Worm (Caenorhabditis elegans): ENCODE data around the gene adah-1.

The adah-1 gene

ce11 chrIV:7036790-7037189 is 12.8 kb downstream of the adah-1 start, which contains the start of gene ufl-1:
Gene ufl-1 (minus strand): TSS chrIV:7036859.
- no peak for TF ChIP-seq elt-1 (tag; optimal IDR thresholded peaks at IDR 0.05)
- no peak for TF ChIP-seq lin-15B (tag; optimal IDR thresholded peaks at IDR 0.05)
- no peak for TF ChIP-seq unc-39 (tag; optimal IDR thresholded peaks at IDR 0.05)

DNA sequence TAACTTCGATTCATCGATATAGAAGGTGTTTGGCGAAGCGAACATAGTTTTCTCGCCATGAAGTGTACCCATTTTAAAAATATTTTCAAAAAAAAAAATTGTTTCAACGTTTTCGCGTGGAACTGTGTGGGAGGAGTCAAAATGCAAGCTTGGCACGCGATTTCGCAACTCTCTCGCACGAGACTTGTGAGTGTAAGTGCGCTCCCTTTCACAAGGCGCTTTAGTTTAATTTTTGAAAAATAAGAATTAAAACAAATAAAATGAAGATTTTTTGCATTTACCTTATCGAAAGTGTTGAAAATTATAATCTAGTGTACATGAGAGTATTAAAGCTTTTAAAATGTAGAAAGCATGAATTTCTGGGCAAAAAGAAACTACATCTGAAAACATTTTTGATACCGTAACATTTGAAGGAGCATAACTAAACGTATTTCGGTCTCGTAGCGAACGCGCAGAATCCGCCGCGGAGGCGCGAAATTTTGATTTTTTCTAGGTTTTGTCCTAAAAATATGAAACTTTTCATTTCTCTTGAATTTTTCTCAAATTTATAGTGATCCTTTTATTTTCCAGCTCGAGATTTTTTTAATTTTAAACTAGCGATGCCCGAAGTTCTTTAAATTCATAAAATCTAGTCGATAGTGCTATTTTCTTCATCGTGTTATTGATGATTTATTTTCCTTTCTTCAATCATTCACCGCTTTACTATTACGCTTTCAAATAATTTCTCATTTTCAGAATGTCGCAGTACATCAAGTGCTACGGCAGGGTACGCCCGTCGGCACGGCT is 15.7 kb downstream of the adah-1 start, which contains the start of the genes cogc-2 and klp-18:
cogc-2 (minus strand) TSS at position 105 of the 786 bp plus-strand sequence.
klp-18 (plus strand) TSS at position 736 of the 786 bp plus-strand sequence.
- no peak for TF ChIP-seq mml-1 (tag; optimal IDR thresholded peaks at IDR 0.05)
- TF ChIP-seq nhr-11 (tag; optimal IDR thresholded peaks at IDR 0.05), result no peak
- peak; percentile 79 for TF ChIP-seq egl-5 (tag; optimal IDR thresholded peaks at IDR 0.05)
- TF ChIP-seq pqm-1 (tag; optimal IDR thresholded peaks at IDR 0.05), result peak; percentile 36
- TF ChIP-seq ama-1 (optimal IDR thresholded peaks at IDR 0.05), result no peak
- peak; percentile 47 for TF ChIP-seq elt-2 (tag; optimal IDR thresholded peaks at IDR 0.05)
- no peak for TF ChIP-seq aly-2 (tag; optimal IDR thresholded peaks at IDR 0.05)
- TF ChIP-seq hmg-11 (tag; optimal IDR thresholded peaks at IDR 0.05), result peak; percentile 91
- peak; percentile 79 for TF ChIP-seq nhr-43 (tag; optimal IDR thresholded peaks at IDR 0.05; ENCODE audit: poor library complexity, severe bottlenecking)
- TF ChIP-seq nhr-12 (tag; optimal IDR thresholded peaks at IDR 0.05), result no peak
- TF ChIP-seq nhr-67 (tag; optimal IDR thresholded peaks at IDR 0.05), result no peak
- TF ChIP-seq nfya-1 (tag; optimal IDR thresholded peaks at IDR 0.05; ENCODE audit: insufficient read depth), result peak; percentile 88
- no peak for TF ChIP-seq fkh-2 (tag; optimal IDR thresholded peaks at IDR 0.05)
- TF ChIP-seq elt-1 (tag; optimal IDR thresholded peaks at IDR 0.05), result no peak
- no peak for TF ChIP-seq nhr-28 (tag; optimal IDR thresholded peaks at IDR 0.05)
- no peak for TF ChIP-seq nhr-77 (tag; optimal IDR thresholded peaks at IDR 0.05)
- peak; percentile 87 for TF ChIP-seq skn-1 (tag; optimal IDR thresholded peaks at IDR 0.05)
- no peak for TF ChIP-seq egl-27 (tag; optimal IDR thresholded peaks at IDR 0.05)
- peak; percentile 83 for TF ChIP-seq snpc-4 (tag; optimal IDR thresholded peaks at IDR 0.05)
- TF ChIP-seq nhr-25 (tag; optimal IDR thresholded peaks at IDR 0.05), result peak; percentile 80
- TF ChIP-seq fos-1 (tag; optimal IDR thresholded peaks at IDR 0.05), result no peak
- no peak for TF ChIP-seq ZK546.5 (tag; optimal IDR thresholded peaks at IDR 0.05)
- TF ChIP-seq ztf-4 (tag; optimal IDR thresholded peaks at IDR 0.05), result no peak
- peak; percentile 30 for TF ChIP-seq tbx-2 (tag; optimal IDR thresholded peaks at IDR 0.05)
- TF ChIP-seq eor-1 (tag; optimal IDR thresholded peaks at IDR 0.05), result no peak
- no peak for TF ChIP-seq ztf-11 (tag; optimal IDR thresholded peaks at IDR 0.05)
- no peak for TF ChIP-seq elt-3 (tag; optimal IDR thresholded peaks at IDR 0.05)
- peak; percentile 27 for TF ChIP-seq jun-1 (tag; optimal IDR thresholded peaks at IDR 0.05)
- TF ChIP-seq unc-39 (tag; optimal IDR thresholded peaks at IDR 0.05), result no peak
- peak; percentile 85 for TF ChIP-seq nhr-23 (tag; optimal IDR thresholded peaks at IDR 0.05)
- TF ChIP-seq ceh-82 (tag; optimal IDR thresholded peaks at IDR 0.05), result peak; percentile 30
- peak; percentile 68 for TF ChIP-seq lsy-12 (tag; optimal IDR thresholded peaks at IDR 0.05)
- no peak for TF ChIP-seq ceh-9 (tag; optimal IDR thresholded peaks at IDR 0.05)
- TF ChIP-seq unc-62 (GFP tag; optimal IDR thresholded peaks at IDR 0.05), result no peak
- TF ChIP-seq ceh-28 (tag; optimal IDR thresholded peaks at IDR 0.05), result peak; percentile 39
- no peak for TF ChIP-seq ceh-16 (tag; optimal IDR thresholded peaks at IDR 0.05)
- no peak for TF ChIP-seq sea-2 (GFP tag; optimal IDR thresholded peaks at IDR 0.05)
- no peak for TF ChIP-seq daf-12 (tag; optimal IDR thresholded peaks at IDR 0.05)
- peak; percentile 32 for TF ChIP-seq lin-39 (tag; optimal IDR thresholded peaks at IDR 0.05)
- no peak for TF ChIP-seq zag-1 (tag; optimal IDR thresholded peaks at IDR 0.05)
- TF ChIP-seq nhr-237 (tag; optimal IDR thresholded peaks at IDR 0.05), result no peak
- TF ChIP-seq mdl-1 (tag; optimal IDR thresholded peaks at IDR 0.05), result no peak
- TF ChIP-seq R02D3.7 (tag; optimal IDR thresholded peaks at IDR 0.05), result peak; percentile 58
- TF ChIP-seq fkh-10 (GFP tag; optimal IDR thresholded peaks at IDR 0.05), result peak; percentile 38
- TF ChIP-seq nhr-76 (tag; optimal IDR thresholded peaks at IDR 0.05), result no peak
- TF ChIP-seq pha-4 (tag; optimal IDR thresholded peaks at IDR 0.05), result peak; percentile 93
- peak; percentile 89 for TF ChIP-seq lin-15B (tag; optimal IDR thresholded peaks at IDR 0.05)
